Worm (Caenorhabditis elegans): ENCODE data around the gene rbc-1.

DNA sequence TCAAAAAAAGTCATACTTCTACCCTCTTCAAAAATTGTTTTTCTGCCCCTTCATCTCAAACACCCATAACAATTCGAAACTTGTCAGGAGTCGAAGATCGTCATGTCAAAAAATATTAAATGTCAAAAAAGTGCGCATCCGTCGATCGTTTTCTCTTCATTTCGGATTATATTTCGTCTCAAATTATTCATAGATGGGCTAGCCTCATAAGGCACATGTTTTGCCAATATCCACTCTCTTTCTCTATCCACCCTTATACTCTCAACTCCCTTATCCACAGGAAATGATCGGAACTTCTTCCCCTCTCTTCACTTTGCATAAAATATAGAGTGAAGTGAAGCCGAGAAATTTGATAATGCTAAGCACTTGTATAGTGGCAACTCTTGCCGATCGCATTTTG is 22.5 kb downstream of the rbc-1 start:
- TF ChIP-seq ceh-34 (tag; optimal IDR thresholded peaks at IDR 0.05), result no peak
- no peak for TF ChIP-seq ceh-14 (tag; optimal IDR thresholded peaks at IDR 0.05)
- no peak for TF ChIP-seq hlh-30 (tag; optimal IDR thresholded peaks at IDR 0.05; ENCODE audit: insufficient read depth)
- TF ChIP-seq ama-1 (optimal IDR thresholded peaks at IDR 0.05), result no peak
- TF ChIP-seq madf-2 (tag; optimal IDR thresholded peaks at IDR 0.05), result no peak
- no peak for TF ChIP-seq ceh-9 (tag; optimal IDR thresholded peaks at IDR 0.05)
- TF ChIP-seq ets-4 (tag; optimal IDR thresholded peaks at IDR 0.05), result no peak
- no peak for TF ChIP-seq dmd-4 (tag; optimal IDR thresholded peaks at IDR 0.05; ENCODE audit: borderline replicate concordance)
- TF ChIP-seq ceh-2 (tag; optimal IDR thresholded peaks at IDR 0.05), result no peak
- no peak for TF ChIP-seq pqm-1 (tag; optimal IDR thresholded peaks at IDR 0.05)
- no peak for TF ChIP-seq F13H6.1 (tag; optimal IDR thresholded peaks at IDR 0.05)
- no peak for TF ChIP-seq unc-55 (GFP tag; optimal IDR thresholded peaks at IDR 0.05)

Data from whole organism, late embryonic.